Worm (Caenorhabditis elegans) whole organism, L1 larva: ENCODE results near the gene B0457.6.

ENCODE experiments used
- Y116A8C.19 ChIP-seq: sonication (generic microtip); optimal IDR thresholded peaks from 2 replicates; lab custom pipeline; 2016; ENCODE audit warnings: missing compliant biosample characterization, missing genetic modification characterization, borderline replicate concordance
- aha-1 ChIP-seq: fragments of 150-350 bp; optimal IDR thresholded peaks from 2 replicates; lab custom pipeline; 2014; ENCODE audit warnings: missing biosample characterization, missing genetic modification characterization
- ama-1 ChIP-seq: fragments of 150-350 bp; optimal IDR thresholded peaks from 2 replicates; lab custom pipeline; 2014
- blmp-1 ChIP-seq: fragments of 150-350 bp; optimal IDR thresholded peaks from 2 replicates; lab custom pipeline; 2014; ENCODE audit warnings: missing biosample characterization, missing genetic modification characterization
- ceh-63 ChIP-seq: fragments of 200-800 bp; sonication (Bioruptor generic); optimal IDR thresholded peaks from 2 replicates; lab custom pipeline; 2018; ENCODE audit warnings: mild to moderate bottlenecking, missing genetic modification characterization, missing compliant biosample characterization
- ceh-88 ChIP-seq: fragments of 200-800 bp; sonication (Bioruptor generic); IDR thresholded peaks from 2 replicates; pipeline ENCODE4 v1.3.6; 2022; ENCODE audit warnings: missing genetic modification characterization, missing compliant biosample characterization
- ceh-90 ChIP-seq: sonication (generic microtip); optimal IDR thresholded peaks from 2 replicates; lab custom pipeline; 2016; ENCODE audit warnings: missing genetic modification characterization, missing compliant biosample characterization
- ces-1 ChIP-seq: fragments of 150-350 bp; optimal IDR thresholded peaks from 2 replicates; lab custom pipeline; 2014; ENCODE audit warnings: missing biosample characterization, missing genetic modification reagents, missing genetic modification characterization
- dsc-1 ChIP-seq: sonication (generic microtip); optimal IDR thresholded peaks from 2 replicates; lab custom pipeline; 2016; ENCODE audit warnings: mild to moderate bottlenecking, missing genetic modification characterization, missing compliant biosample characterization
- efl-1 ChIP-seq, 4 experiments: fragments of 150-350 bp; optimal IDR thresholded peaks in 3 of 4; peaks in 1 of 4; 1 replicate in 1 of 4; 2 replicates in 3 of 4; lab custom pipeline; 2014; ENCODE audit warnings: missing biosample characterization in 2 of 4, missing genetic modification characterization in 2 of 4, missing genetic modification reagents in 2 of 4
- efl-3 ChIP-seq: fragments of 200-800 bp; sonication (Bioruptor generic); optimal IDR thresholded peaks from 2 replicates; lab custom pipeline; 2018; ENCODE audit warnings: mild to moderate bottlenecking, missing genetic modification characterization, missing compliant biosample characterization
- egl-27 ChIP-seq, 2 experiments: fragments of 150-350 bp in 1 of 2; sonication (generic microtip); optimal IDR thresholded peaks; 3 replicates each; lab custom pipeline; 2017 to 2018; ENCODE audit warnings: missing biosample characterization in 2 of 2, missing genetic modification characterization in 2 of 2, missing genetic modification reagents in 2 of 2
- elt-2 ChIP-seq: sonication (generic microtip); optimal IDR thresholded peaks from 2 replicates; lab custom pipeline; 2016; ENCODE audit warnings: missing genetic modification characterization, mild to moderate bottlenecking, inconsistent platforms, missing compliant biosample characterization, missing genetic modification reagents
- fkh-10 ChIP-seq: sonication (generic microtip); optimal IDR thresholded peaks from 2 replicates; lab custom pipeline; 2017; ENCODE audit warnings: missing biosample characterization, missing genetic modification reagents, missing genetic modification characterization
- fkh-4 ChIP-seq: sonication (generic microtip); optimal IDR thresholded peaks from 2 replicates; lab custom pipeline; 2016; ENCODE audit warnings: missing compliant biosample characterization, missing genetic modification characterization, borderline replicate concordance
- fos-1 ChIP-seq: fragments of 150-350 bp; optimal IDR thresholded peaks from 2 replicates; lab custom pipeline; 2014; ENCODE audit warnings: missing biosample characterization, missing genetic modification characterization
- irx-1 ChIP-seq: sonication (generic microtip); optimal IDR thresholded peaks from 2 replicates; lab custom pipeline; 2016; ENCODE audit warnings: missing genetic modification characterization, missing compliant biosample characterization
- jun-1 ChIP-seq: fragments of 150-350 bp; optimal IDR thresholded peaks from 2 replicates; lab custom pipeline; 2014; ENCODE audit warnings: missing biosample characterization, missing genetic modification reagents, missing genetic modification characterization
- lin-14 ChIP-seq: fragments of 200-800 bp; sonication (Bioruptor generic); optimal IDR thresholded peaks from 2 replicates; lab custom pipeline; 2018; ENCODE audit warnings: mild to moderate bottlenecking, missing genetic modification characterization, moderate library complexity, missing compliant biosample characterization
- lsy-2 ChIP-seq, 2 experiments: fragments of 150-350 bp; optimal IDR thresholded peaks; 2 replicates each; lab custom pipeline; 2014; ENCODE audit warnings: missing biosample characterization in 2 of 2, missing genetic modification characterization in 2 of 2
- nhr-12 ChIP-seq: sonication (generic microtip); optimal IDR thresholded peaks from 2 replicates; lab custom pipeline; 2017; ENCODE audit warnings: missing biosample characterization, missing genetic modification characterization
- nhr-19 ChIP-seq: fragments of 200-800 bp; sonication (Bioruptor generic); conservative IDR thresholded peaks from 2 replicates; pipeline ENCODE4 v1.3.6; 2022; ENCODE audit warnings: missing genetic modification characterization, missing compliant biosample characterization
- nhr-20 ChIP-seq: sonication (generic microtip); optimal IDR thresholded peaks from 2 replicates; lab custom pipeline; 2016; ENCODE audit warnings: mild to moderate bottlenecking, missing genetic modification characterization, missing compliant biosample characterization
- nhr-47 ChIP-seq: sonication (generic microtip); optimal IDR thresholded peaks from 2 replicates; lab custom pipeline; 2016; ENCODE audit warnings: mild to moderate bottlenecking, missing genetic modification characterization, moderate library complexity, missing compliant biosample characterization
- nhr-76 ChIP-seq: sonication (generic microtip); optimal IDR thresholded peaks from 2 replicates; lab custom pipeline; 2017; ENCODE audit warnings: missing biosample characterization, missing genetic modification characterization
- nhr-77 ChIP-seq: fragments of 150-350 bp; optimal IDR thresholded peaks from 2 replicates; lab custom pipeline; 2014; ENCODE audit warnings: missing biosample characterization, missing genetic modification characterization
- nhr-84 ChIP-seq: sonication (generic microtip); optimal IDR thresholded peaks from 2 replicates; lab custom pipeline; 2017; ENCODE audit warnings: missing biosample characterization, missing genetic modification characterization
- pag-3 ChIP-seq: sonication (generic microtip); optimal IDR thresholded peaks from 2 replicates; lab custom pipeline; 2017; ENCODE audit warnings: missing genetic modification characterization, mild to moderate bottlenecking, missing compliant biosample characterization, antibody characterized with exemption, borderline replicate concordance; ENCODE audit not compliant: insufficient read depth
- sptf-1 ChIP-seq: fragments of 150-350 bp; optimal IDR thresholded peaks from 2 replicates; lab custom pipeline; 2014; ENCODE audit warnings: missing biosample characterization, missing genetic modification characterization
- tbx-2 ChIP-seq: sonication (generic microtip); optimal IDR thresholded peaks from 2 replicates; lab custom pipeline; 2016; ENCODE audit warnings: missing genetic modification characterization, missing compliant biosample characterization
- tlp-1 ChIP-seq: fragments of 150-350 bp; optimal IDR thresholded peaks from 2 replicates; lab custom pipeline; 2014; ENCODE audit warnings: missing biosample characterization, missing genetic modification characterization
- unc-30 ChIP-seq: sonication (generic microtip); optimal IDR thresholded peaks from 2 replicates; lab custom pipeline; 2017; ENCODE audit warnings: missing biosample characterization, missing genetic modification characterization
- unc-62 ChIP-seq: fragments of 150-350 bp; optimal IDR thresholded peaks from 2 replicates; lab custom pipeline; 2014; ENCODE audit warnings: missing biosample characterization, missing genetic modification reagents, missing genetic modification characterization
- unc-98 ChIP-seq: fragments of 200-800 bp; sonication (Bioruptor generic); IDR thresholded peaks from 2 replicates; pipeline ENCODE4 v1.3.6; 2022; ENCODE audit warnings: missing genetic modification characterization, missing compliant biosample characterization
- xbp-1 ChIP-seq: sonication (generic microtip); optimal IDR thresholded peaks from 2 replicates; lab custom pipeline; 2016; ENCODE audit warnings: missing genetic modification characterization, missing compliant biosample characterization

The B0457.6 gene

DNA sequence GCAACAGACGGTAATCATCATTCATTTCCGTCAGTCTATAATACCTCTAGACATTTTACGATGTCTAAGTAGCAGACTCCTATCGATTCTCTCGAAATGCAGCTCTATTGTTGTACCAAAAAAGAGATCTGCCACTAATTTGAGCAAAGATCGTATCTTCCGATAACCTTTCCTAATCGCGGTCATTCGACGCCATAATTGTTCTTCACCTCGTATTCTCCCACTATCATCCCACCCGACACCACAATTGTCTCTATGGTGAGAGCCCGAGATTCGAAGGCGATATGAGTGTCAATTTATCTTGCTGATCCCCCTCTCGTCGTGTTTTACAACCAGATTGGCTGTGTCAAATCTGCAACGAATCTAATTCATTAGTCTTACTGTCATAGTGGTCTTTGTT, 26.8 kb upstream of the B0457.6 start:
- TF ChIP-seq fkh-10 (GFP tag; lab: Kevin White, UChicago) (no peak), nhr-12 (tag; lab: Kevin White, UChicago) (no peak), nhr-47 (tag; lab: Kevin White, UChicago) (no peak), blmp-1 (tag; lab: Kevin White, UChicago) (no peak), fkh-4 (tag; lab: Kevin White, UChicago) (no peak), nhr-77 (tag; lab: Kevin White, UChicago) (no peak), jun-1 (no peak), nhr-19 (GFP tag; lab: Robert Waterston, UW) (no peak), dsc-1 (no peak), Y116A8C.19 (no peak), unc-30 (tag; lab: Kevin White, UChicago) (no peak), egl-27 (tag; optimal IDR thresholded peaks at IDR 0.05; lab: Kevin White, UChicago) (no peak), ceh-63 (no peak), nhr-76 (no peak), unc-98 (GFP tag; lab: Robert Waterston, UW) (no peak), ces-1 (GFP tag; lab: Kevin White, UChicago) (no peak), ceh-88 (GFP tag; lab: Robert Waterston, UW) (no peak), nhr-84 (tag; lab: Kevin White, UChicago) (no peak), efl-3 (GFP tag; lab: Kevin White, UChicago) (no peak)

DNA sequence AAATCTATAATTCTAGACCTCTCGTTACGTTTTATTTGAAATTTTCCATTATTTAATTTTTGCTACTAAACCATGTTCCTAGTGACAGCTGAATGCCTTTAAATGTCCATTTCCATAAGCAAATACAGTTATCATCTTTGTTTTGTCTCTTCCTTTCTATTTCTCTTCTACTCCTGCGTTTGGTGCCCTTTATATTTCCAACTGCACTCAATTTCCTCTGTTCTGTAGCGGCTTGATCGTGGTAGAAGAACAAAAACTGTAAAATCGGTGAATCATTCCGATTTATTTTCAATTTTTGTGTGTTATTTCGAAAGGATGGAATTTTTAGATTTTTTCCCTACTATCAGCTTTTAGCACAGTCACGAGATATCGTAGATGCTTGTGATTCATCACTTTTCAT, 26.3 kb upstream of the B0457.6 start:
- TF ChIP-seq pag-3, result no peak
- no peak for TF ChIP-seq aha-1 (tag; lab: Kevin White, UChicago)
- no peak for TF ChIP-seq elt-2 (tag; lab: Kevin White, UChicago)
- no peak for TF ChIP-seq irx-1 (tag; lab: Kevin White, UChicago)
- no peak for TF ChIP-seq ceh-88 (GFP tag; lab: Robert Waterston, UW)
- TF ChIP-seq unc-62 (GFP tag; lab: Kevin White, UChicago), result no peak
- no peak for TF ChIP-seq ceh-90
- no peak for TF ChIP-seq tbx-2
- no peak for TF ChIP-seq nhr-76

DNA sequence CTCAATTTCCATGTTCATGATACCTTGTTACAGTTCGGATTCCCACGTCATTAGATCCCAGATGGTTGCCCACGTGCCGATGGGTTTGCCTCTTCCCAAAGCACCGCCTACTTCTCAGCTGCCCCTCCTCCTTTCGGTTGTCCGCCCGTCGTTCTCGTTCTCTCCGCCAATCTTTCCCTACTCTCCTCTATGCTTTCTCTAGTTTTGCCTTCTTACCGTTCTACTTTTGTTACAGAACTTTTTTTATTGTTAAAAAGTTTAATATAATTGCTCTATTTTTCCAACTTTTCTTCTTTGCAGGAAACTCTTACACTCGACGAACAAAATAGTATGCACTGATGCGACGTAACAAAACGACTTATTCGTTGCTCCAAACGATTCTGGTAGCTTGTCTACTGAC, 25.7 kb upstream of the B0457.6 start, which contains the start of gene lat-1:
Gene lat-1, plus strand, starts transcription at position 301 of the 400 bp plus-strand sequence.
- TF ChIP-seq nhr-20 (tag; lab: Kevin White, UChicago) (no peak), xbp-1 (tag; lab: Kevin White, UChicago) (no peak), fos-1 (no peak), ama-1 (lab: Kevin White, UChicago) (no peak), nhr-84 (tag; lab: Kevin White, UChicago) (no peak), egl-27 (tag; optimal IDR thresholded peaks at IDR 0.05; lab: Kevin White, UChicago) (no peak), sptf-1 (tag; lab: Kevin White, UChicago) (no peak), tlp-1 (tag; lab: Kevin White, UChicago) (no peak), lsy-2 (tag; optimal IDR thresholded peaks at IDR 0.05; lab: Kevin White, UChicago) (no peak)

DNA sequence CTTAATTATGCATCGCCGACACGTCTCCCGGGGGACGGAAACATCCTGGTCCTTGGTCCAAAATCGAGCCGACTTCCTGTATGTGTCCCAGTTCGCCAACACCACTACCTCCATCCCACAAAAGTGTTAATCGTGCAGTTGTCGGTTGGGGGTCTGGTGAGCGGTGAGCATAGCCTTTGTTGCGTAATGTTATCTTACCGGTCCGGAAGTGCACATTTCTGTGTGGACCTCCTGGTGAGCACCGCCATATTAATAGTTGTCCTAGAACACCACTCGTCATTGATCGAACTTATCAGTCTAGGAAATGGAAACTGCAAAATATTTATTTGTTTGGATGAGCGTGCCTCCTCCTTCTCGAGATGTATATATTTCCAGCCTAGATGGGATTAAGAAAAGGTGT, 25.0 kb upstream of the B0457.6 start:
- TF ChIP-seq lin-14 (GFP tag; lab: Kevin White, UChicago) (no peak), efl-1 (optimal IDR thresholded peaks at IDR 0.05; lab: Kevin White, UChicago) (no peak), efl-1 (GFP tag; optimal IDR thresholded peaks at IDR 0.05 in 1 of 2; lab: Kevin White, UChicago) (peak in 1 of 2 experiments; percentile 88)
